Fruit fly (Drosophila melanogaster): ENCODE data around the gene CG16762.
A peak's percentile ranks its signal among the peaks of the same experiment; 100 is the strongest.

The CG16762 gene

DNA sequence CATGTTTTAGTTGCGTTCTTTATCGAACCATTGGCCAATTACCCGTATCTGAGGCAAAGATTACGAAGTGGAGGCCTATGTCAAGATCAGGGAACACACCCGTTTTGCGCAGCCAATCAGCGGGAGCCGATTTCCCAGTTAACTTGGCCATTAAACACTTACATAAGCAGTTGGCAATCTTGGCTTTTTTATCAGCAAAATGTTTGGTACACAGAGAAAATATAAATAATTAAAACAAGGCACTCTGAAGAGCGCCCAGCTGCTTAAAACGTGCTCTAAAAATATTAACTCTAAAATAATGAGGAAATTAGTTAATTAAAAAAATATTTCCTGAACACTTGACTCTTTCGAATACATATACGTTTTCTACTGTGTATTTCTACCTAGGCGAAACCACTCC, 26.4 kb upstream of the CG16762 start (continued):
- no peak for TF ChIP-seq Hr78 (GFP tag; optimal IDR thresholded peaks at IDR 0.05)
- peak; percentile 69 for TF ChIP-seq sob (GFP tag; IDR thresholded peaks at IDR 0.05)
- peak; percentile 80; the same call in 1 of the 2 replicates for TF ChIP-seq NFAT (GFP tag; IDR thresholded peaks at IDR 0.05)
- TF ChIP-seq wdn (GFP tag; IDR thresholded peaks at IDR 0.05), result peak; percentile 74; the same call in 1 of the 2 replicates
- TF ChIP-seq jigr1 (GFP tag; IDR thresholded peaks at IDR 0.05), result no peak
- TF ChIP-seq CG8924 (tag; optimal IDR thresholded peaks at IDR 0.05), result peak; percentile 66
- no peak for TF ChIP-seq ap (GFP tag; IDR thresholded peaks at IDR 0.05)
- TF ChIP-seq CG10565 (GFP tag; optimal IDR thresholded peaks at IDR 0.05), result no peak
- TF ChIP-seq Rfx (GFP tag; IDR thresholded peaks at IDR 0.05), result peak; percentile 93
- TF ChIP-seq Ssrp (tag; optimal IDR thresholded peaks at IDR 0.05), result peak; percentile 0
- peak; percentile 79 for TF ChIP-seq lmd (GFP tag; IDR thresholded peaks at IDR 0.05)
- no peak for TF ChIP-seq CG33557 (GFP tag; optimal IDR thresholded peaks at IDR 0.05)
- TF ChIP-seq CG42726 (GFP tag; IDR thresholded peaks at IDR 0.05; ENCODE audit: partially characterized antibody), result no peak
- peak; percentile 29; the same call in 1 of the 2 replicates for TF ChIP-seq stc (GFP tag; IDR thresholded peaks at IDR 0.05)
- peak; percentile 24 for TF ChIP-seq jumu (GFP tag; optimal IDR thresholded peaks at IDR 0.05)
- TF ChIP-seq HLH4C (GFP tag; IDR thresholded peaks at IDR 0.05; ENCODE audit: partially characterized antibody), result no peak
- peak; percentile 67 for TF ChIP-seq CG15514 (GFP tag; optimal IDR thresholded peaks at IDR 0.05)
- no peak for TF ChIP-seq otp (GFP tag; IDR thresholded peaks at IDR 0.05)
- no peak for TF ChIP-seq trem (tag; optimal IDR thresholded peaks at IDR 0.05)
- peak; percentile 77; the same call in 1 of the 3 replicates for TF ChIP-seq CG6175 (GFP tag; IDR thresholded peaks at IDR 0.05)
- peak; percentile 55 for TF ChIP-seq ttk (GFP tag; IDR thresholded peaks at IDR 0.05)
- no peak for TF ChIP-seq knrl (GFP tag; IDR thresholded peaks at IDR 0.05; ENCODE audit: partially characterized antibody)
- TF ChIP-seq Pdp1 (GFP tag; optimal IDR thresholded peaks at IDR 0.05), result peak; percentile 43 to 85
- TF ChIP-seq sna (GFP tag; IDR thresholded peaks at IDR 0.05; ENCODE audit: partially characterized antibody), result no peak
- no peak for TF ChIP-seq CG1832 (GFP tag; optimal IDR thresholded peaks at IDR 0.05)
- peak; percentile 90 for TF ChIP-seq slbo (GFP tag; IDR thresholded peaks at IDR 0.05)
- TF ChIP-seq Aef1 (GFP tag; IDR thresholded peaks at IDR 0.05), result peak; percentile 73
- peak; percentile 22 for TF ChIP-seq Atf-2 (GFP tag; optimal IDR thresholded peaks at IDR 0.05)
- peak; percentile 64 for TF ChIP-seq esg (GFP tag; conservative IDR thresholded peaks at IDR 0.05)
- peak; percentile 55 for TF ChIP-seq CG10321 (GFP tag; IDR thresholded peaks at IDR 0.05)
- TF ChIP-seq CG15696 (tag; optimal IDR thresholded peaks at IDR 0.05), result no peak
- TF ChIP-seq CG16813 (GFP tag; IDR thresholded peaks at IDR 0.05; ENCODE audit: partially characterized antibody), result no peak
- peak; percentile 49 for TF ChIP-seq CHES-1-like (GFP tag; optimal IDR thresholded peaks at IDR 0.05)

DNA sequence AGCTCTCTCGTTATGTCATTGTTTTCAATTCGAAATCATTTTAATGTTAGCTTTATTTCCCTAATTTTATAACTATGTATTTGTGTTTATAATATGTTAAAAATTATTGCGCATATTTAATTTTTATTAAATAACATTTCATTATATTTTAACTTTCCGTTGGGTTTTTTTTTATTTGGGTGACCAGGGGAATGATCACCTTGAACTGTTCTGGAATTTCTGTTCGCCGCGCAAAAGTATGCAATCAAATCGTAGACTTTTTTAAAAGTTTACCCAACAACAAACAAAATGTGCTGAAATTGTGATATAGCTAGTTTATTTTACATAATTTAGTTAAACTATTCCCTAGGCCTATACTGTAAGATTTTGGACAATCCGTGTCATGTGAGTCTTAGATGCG, 23.7 kb upstream of the CG16762 start:
- TF ChIP-seq Pdp1 (GFP tag; optimal IDR thresholded peaks at IDR 0.05), result peak in 1 of 2 experiments; percentile 5
- TF ChIP-seq CG6791 (GFP tag; IDR thresholded peaks at IDR 0.05; ENCODE audit: partially characterized antibody), result 0 out of 3 replicates have a peak, but pooled peaks have one; percentile 16
- TF ChIP-seq row (GFP tag; IDR thresholded peaks at IDR 0.05), result no peak
- TF ChIP-seq sens (GFP tag), result peak; percentile 39
- TF ChIP-seq CG31224 (GFP tag; IDR thresholded peaks at IDR 0.05), result peak; percentile 51; the same call in 1 of the 2 replicates
- no peak for TF ChIP-seq CG7963 (GFP tag; IDR thresholded peaks at IDR 0.05; ENCODE audit: partially characterized antibody)
- peak; percentile 86 for TF ChIP-seq ftz-f1 (GFP tag; optimal IDR thresholded peaks at IDR 0.05)

DNA sequence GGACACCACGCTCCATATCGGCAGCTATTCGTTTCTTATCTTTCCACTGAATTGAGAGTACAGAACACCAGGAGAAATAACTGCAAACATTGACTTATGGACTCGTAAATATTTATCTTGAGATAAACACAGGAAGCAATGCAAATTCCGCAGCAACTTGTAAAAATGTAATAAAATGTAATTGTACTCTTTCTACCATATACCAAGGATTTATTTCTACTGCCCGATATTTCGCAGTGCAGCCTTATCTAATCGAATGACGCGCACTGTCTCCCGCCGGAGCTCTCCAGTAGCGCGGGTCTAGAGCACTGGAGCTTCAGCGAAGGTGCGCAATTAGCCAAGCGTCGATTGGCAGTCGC, 18.7 kb upstream of the CG16762 start:
- TF ChIP-seq Xbp1 (GFP tag; optimal IDR thresholded peaks at IDR 0.05), result peak; percentile 74
- peak; percentile 76; the same call in 3 of the 4 replicates for TF ChIP-seq Gug (GFP tag; IDR thresholded peaks at IDR 0.05)
- TF ChIP-seq MTF-1 (GFP tag; optimal IDR thresholded peaks at IDR 0.05; ENCODE audit: borderline replicate concordance), result peak; percentile 69
- TF ChIP-seq CG11247 (GFP tag; IDR thresholded peaks at IDR 0.05), result peak; percentile 92
- TF ChIP-seq Tbp (GFP tag; optimal IDR thresholded peaks at IDR 0.05), result no peak
- peak; percentile 82 for TF ChIP-seq CG4424 (GFP tag; optimal IDR thresholded peaks at IDR 0.05)
- TF ChIP-seq Hey (tag; optimal IDR thresholded peaks at IDR 0.05), result no peak
- TF ChIP-seq CG6854 (GFP tag; optimal IDR thresholded peaks at IDR 0.05), result peak; percentile 86
- peak; percentile 82 for TF ChIP-seq CG10543 (GFP tag; optimal IDR thresholded peaks at IDR 0.05)
- peak; percentile 62; the same call in 1 of the 2 replicates for TF ChIP-seq Doc2 (GFP tag; IDR thresholded peaks at IDR 0.05)
- peak; percentile 76 for TF ChIP-seq NK7.1 (GFP tag; optimal IDR thresholded peaks at IDR 0.05)
- no peak for TF ChIP-seq CG33557 (GFP tag; optimal IDR thresholded peaks at IDR 0.05)
